Worm (Caenorhabditis elegans) whole organism, midembryonic: ENCODE data around the gene F57B7.2.

Source experiments
- T22C8.4 ChIP-seq: fragments of 200-800 bp; sonication (Bioruptor generic); IDR thresholded peaks from 2 replicates; pipeline ENCODE4 v1.3.6; 2022; ENCODE audit warnings: missing genetic modification characterization, missing compliant biosample characterization
- cog-1 ChIP-seq: sonication (generic microtip); optimal IDR thresholded peaks from 2 replicates; lab custom pipeline; 2016; ENCODE audit warnings: missing genetic modification characterization, missing compliant biosample characterization
- flt-1 ChIP-seq: fragments of 200-800 bp; sonication (Bioruptor generic); IDR thresholded peaks from 2 replicates; pipeline ENCODE4 v1.3.6; 2022; ENCODE audit warnings: missing genetic modification characterization, missing compliant biosample characterization
- klf-2 ChIP-seq: fragments of 200-800 bp; sonication (Bioruptor generic); conservative IDR thresholded peaks from 2 replicates; pipeline ENCODE4 v1.3.6; 2022; ENCODE audit warnings: missing genetic modification reagents, missing genetic modification characterization, missing compliant biosample characterization
- med-1 ChIP-seq: sonication (generic microtip); optimal IDR thresholded peaks from 2 replicates; lab custom pipeline; 2017; ENCODE audit warnings: missing genetic modification characterization, mild to moderate bottlenecking, missing compliant biosample characterization, antibody characterized with exemption, missing genetic modification reagents; ENCODE audit not compliant: insufficient read depth
- ref-1 ChIP-seq: fragments of 200-800 bp; sonication (Bioruptor generic); conservative IDR thresholded peaks from 2 replicates; pipeline ENCODE4 v1.3.6; 2022; ENCODE audit warnings: missing genetic modification reagents, missing genetic modification characterization, missing compliant biosample characterization
- ztf-23 ChIP-seq: fragments of 200-800 bp; sonication (Bioruptor generic); IDR thresholded peaks from 2 replicates; pipeline ENCODE4 v1.3.6; 2022; ENCODE audit warnings: missing genetic modification reagents, missing genetic modification characterization, missing compliant biosample characterization
- ztf-29 ChIP-seq: fragments of 200-800 bp; sonication (Bioruptor generic); IDR thresholded peaks from 2 replicates; pipeline ENCODE4 v1.3.6; 2022; ENCODE audit warnings: missing genetic modification reagents, missing genetic modification characterization, missing compliant biosample characterization

DNA sequence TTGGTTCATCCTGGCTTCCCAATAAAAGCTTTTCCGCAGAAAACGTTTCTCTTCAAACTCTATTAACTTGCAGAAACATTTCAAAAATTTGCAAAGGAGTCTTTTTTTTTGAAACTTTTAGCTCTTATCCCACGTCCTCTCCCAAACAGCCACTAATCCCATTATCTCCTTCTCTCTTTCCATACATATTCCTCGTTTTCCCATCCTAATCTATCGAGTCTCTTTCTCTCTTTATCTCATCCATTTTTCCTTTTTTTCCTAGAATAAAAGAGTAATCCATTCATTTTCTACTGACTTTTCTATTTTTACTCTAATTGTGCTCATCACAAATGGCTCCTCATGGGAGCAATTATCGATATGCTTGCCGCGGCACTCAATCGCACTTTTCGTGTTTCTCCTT lies 14.7 kb downstream of the F57B7.2 start:
- TF ChIP-seq med-1 (no peak), T22C8.4 (no peak), ref-1 (GFP tag; lab: Robert Waterston, UW) (no peak), flt-1 (GFP tag; lab: Robert Waterston, UW) (no peak), ztf-29 (GFP tag; lab: Robert Waterston, UW) (no peak), cog-1 (no peak), ztf-23 (GFP tag; lab: Robert Waterston, UW) (no peak), klf-2 (no peak)
